Fruit fly (Drosophila melanogaster): ENCODE results near the gene CG11158.
A peak's percentile ranks its signal among the peaks of the same experiment; 100 is the strongest.

- TF ChIP-seq CG16779 (tag; optimal IDR thresholded peaks at IDR 0.05) (no peak), cyc (GFP tag; optimal IDR thresholded peaks at IDR 0.05) (no peak), esn (GFP tag; optimal IDR thresholded peaks at IDR 0.05) (peak; percentile 30), lz (GFP tag; optimal IDR thresholded peaks at IDR 0.05) (no peak), CG7368 (GFP tag; optimal IDR thresholded peaks at IDR 0.05) (no peak), Eip78C (GFP tag) (peak; percentile 46), dac (GFP tag; optimal IDR thresholded peaks at IDR 0.05) (no peak), topi (GFP tag; optimal IDR thresholded peaks at IDR 0.05) (no peak), CG6163 (GFP tag; IDR thresholded peaks at IDR 0.05) (no peak)
Observed at dm6 chrX:13717982-13718402, 35.2 kb downstream of the CG11158 start, which contains the start of gene Nadsyn.
